Fruit fly (Drosophila melanogaster): Measurements from ENCODE around the gene CG13048.

CG13048 gene

dm6 chr3L:16327776-16328175 is 44.1 kb upstream of the CG13048 start, which contains the start of gene CG13038:
CG13038 (minus strand) TSS chr3L:16327893.
- TF ChIP-seq CG17806 (tag; optimal IDR thresholded peaks at IDR 0.05), result no peak
- no peak for TF ChIP-seq EcR (GFP tag; optimal IDR thresholded peaks at IDR 0.05)
- no peak for TF ChIP-seq Pif1A (GFP tag; optimal IDR thresholded peaks at IDR 0.05)
- TF ChIP-seq gl (tag; optimal IDR thresholded peaks at IDR 0.05), result no peak
- TF ChIP-seq CG4496 (GFP tag; IDR thresholded peaks at IDR 0.05), result peak; percentile 63
- TF ChIP-seq CG14655 (GFP tag; optimal IDR thresholded peaks at IDR 0.05), result no peak
- no peak for TF ChIP-seq Pif1B (GFP tag; optimal IDR thresholded peaks at IDR 0.05)
- no peak; the same call in 1 of the 2 replicates for TF ChIP-seq CG32121 (GFP tag; IDR thresholded peaks at IDR 0.05)
- TF ChIP-seq fd96Ca (GFP tag; IDR thresholded peaks at IDR 0.05), result peak; percentile 59; the same call in 1 of the 3 replicates
- TF ChIP-seq Ets98B (GFP tag; IDR thresholded peaks at IDR 0.05), result peak; percentile 66
- TF ChIP-seq Snoo (tag; optimal IDR thresholded peaks at IDR 0.05), result no peak
- no peak for TF ChIP-seq CG12605 (GFP tag; IDR thresholded peaks at IDR 0.05)
- no peak for TF ChIP-seq CG8301 (tag; optimal IDR thresholded peaks at IDR 0.05)
- TF ChIP-seq CG8159 (tag; optimal IDR thresholded peaks at IDR 0.05), result no peak

DNA sequence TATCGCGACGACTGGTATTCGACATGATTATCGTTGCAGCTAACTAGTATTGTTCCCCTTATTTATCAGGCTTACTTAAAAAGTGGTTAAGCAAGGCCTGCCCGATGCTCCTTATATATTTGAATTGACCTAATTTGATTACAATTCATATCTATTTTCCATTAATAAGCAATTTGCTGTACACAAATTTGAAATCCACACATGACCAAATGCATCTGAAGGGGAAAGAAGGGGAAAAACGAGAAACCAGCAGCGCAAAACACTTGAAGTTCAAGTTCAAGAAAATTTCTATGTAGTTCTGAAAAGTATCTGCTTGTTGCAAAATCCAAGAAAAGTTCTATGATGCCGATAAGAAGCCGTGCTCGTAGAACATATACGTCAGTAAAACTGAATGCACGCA is 42.9 kb upstream of the CG13048 start, which contains the start of the genes CG13040 and CG13039:
CG13040 (minus strand) TSS at position 101 of the 400 bp plus-strand sequence.
CG13039 (minus strand) TSS at position 106 of the 400 bp plus-strand sequence.
- TF ChIP-seq CG10348 (GFP tag; IDR thresholded peaks at IDR 0.05) (no peak), CG4496 (GFP tag; IDR thresholded peaks at IDR 0.05) (no peak), CG15710 (tag; optimal IDR thresholded peaks at IDR 0.05) (no peak), CG12605 (GFP tag; IDR thresholded peaks at IDR 0.05) (no peak), D1 (tag; optimal IDR thresholded peaks at IDR 0.05) (no peak), CG13204 (GFP tag; optimal IDR thresholded peaks at IDR 0.05) (no peak), EcR (GFP tag; optimal IDR thresholded peaks at IDR 0.05) (no peak), CG32121 (GFP tag; IDR thresholded peaks at IDR 0.05) (no peak), CG17806 (tag; optimal IDR thresholded peaks at IDR 0.05) (no peak), CG8301 (tag; optimal IDR thresholded peaks at IDR 0.05) (no peak), CG9948 (tag; optimal IDR thresholded peaks at IDR 0.05) (no peak), rn (GFP tag; IDR thresholded peaks at IDR 0.05) (no peak), CG14655 (GFP tag; optimal IDR thresholded peaks at IDR 0.05) (no peak), gl (tag; optimal IDR thresholded peaks at IDR 0.05) (no peak), Ets98B (GFP tag; IDR thresholded peaks at IDR 0.05) (no peak), Pif1B (GFP tag; optimal IDR thresholded peaks at IDR 0.05) (no peak), Pif1A (GFP tag; optimal IDR thresholded peaks at IDR 0.05) (no peak)

DNA sequence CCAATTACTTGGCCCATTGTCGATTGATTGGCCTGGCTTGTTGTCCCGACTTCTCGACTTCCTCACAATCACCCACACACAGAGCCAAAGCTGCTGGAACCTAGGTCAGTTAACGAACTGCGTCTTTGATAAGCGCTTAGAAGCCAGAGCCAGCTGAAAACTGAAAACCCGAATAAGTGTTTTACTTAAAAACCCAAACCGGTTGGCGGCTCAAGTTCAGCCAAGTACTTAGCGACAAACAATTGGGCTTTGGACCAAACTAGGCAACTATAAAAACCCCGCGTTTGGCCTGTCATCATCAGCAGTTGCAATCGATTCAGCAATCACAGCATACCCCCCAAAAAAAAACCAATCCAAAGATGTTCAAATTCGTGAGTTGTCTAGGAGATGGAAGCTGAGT is 39.7 kb upstream of the CG13048 start, which contains the start of gene CG13059:
CG13059 (plus strand) TSS at position 301 of the 400 bp plus-strand sequence.
- TF ChIP-seq CG8301 (tag; optimal IDR thresholded peaks at IDR 0.05), result no peak
- TF ChIP-seq Ets98B (GFP tag; IDR thresholded peaks at IDR 0.05), result no peak
- no peak for TF ChIP-seq EcR (GFP tag; optimal IDR thresholded peaks at IDR 0.05)
- TF ChIP-seq CG12605 (GFP tag; IDR thresholded peaks at IDR 0.05), result no peak
- TF ChIP-seq gl (tag; optimal IDR thresholded peaks at IDR 0.05), result no peak
- no peak for TF ChIP-seq CG4496 (GFP tag; IDR thresholded peaks at IDR 0.05)
- TF ChIP-seq rn (GFP tag; IDR thresholded peaks at IDR 0.05), result no peak
- no peak for TF ChIP-seq Snoo (tag; optimal IDR thresholded peaks at IDR 0.05)
- TF ChIP-seq Pif1A (GFP tag; optimal IDR thresholded peaks at IDR 0.05), result no peak
- TF ChIP-seq CG13204 (GFP tag; optimal IDR thresholded peaks at IDR 0.05), result no peak
- no peak for TF ChIP-seq fd96Ca (GFP tag; IDR thresholded peaks at IDR 0.05)
- no peak for TF ChIP-seq D1 (tag; optimal IDR thresholded peaks at IDR 0.05)
- no peak for TF ChIP-seq CG34367 (tag; optimal IDR thresholded peaks at IDR 0.05)
- TF ChIP-seq CG15710 (tag; optimal IDR thresholded peaks at IDR 0.05), result no peak

DNA sequence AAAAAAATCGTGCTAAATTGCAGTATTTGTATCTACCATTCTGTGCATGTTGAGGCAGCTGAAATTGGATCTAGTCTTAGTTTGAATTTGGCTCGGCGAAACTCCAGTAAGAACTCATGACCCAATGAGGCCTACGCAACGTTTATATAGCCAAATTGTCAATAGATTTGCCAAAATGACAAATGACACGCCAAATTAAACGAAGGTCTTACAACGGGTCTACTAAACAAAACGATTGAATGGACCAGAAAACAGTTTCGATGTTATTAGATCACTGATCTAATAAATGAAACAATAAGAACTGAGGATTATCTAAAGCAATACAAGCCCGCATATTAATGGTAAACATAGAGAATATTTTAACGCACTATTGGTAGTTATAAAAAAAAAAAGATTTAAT is 37.5 kb upstream of the CG13048 start, which contains the start of gene CG42718:
CG42718 (minus strand) TSS at position 101 of the 400 bp plus-strand sequence.
- TF ChIP-seq CG14655 (GFP tag; optimal IDR thresholded peaks at IDR 0.05) (no peak), Pif1A (GFP tag; optimal IDR thresholded peaks at IDR 0.05) (no peak), D1 (tag; optimal IDR thresholded peaks at IDR 0.05) (no peak), CG15710 (tag; optimal IDR thresholded peaks at IDR 0.05) (no peak), CG32121 (GFP tag; IDR thresholded peaks at IDR 0.05) (no peak), rn (GFP tag; IDR thresholded peaks at IDR 0.05) (no peak), CG4496 (GFP tag; IDR thresholded peaks at IDR 0.05) (no peak), CG10348 (GFP tag; IDR thresholded peaks at IDR 0.05) (no peak), CG12605 (GFP tag; IDR thresholded peaks at IDR 0.05) (no peak), CG9948 (tag; optimal IDR thresholded peaks at IDR 0.05) (no peak), fd96Ca (GFP tag; IDR thresholded peaks at IDR 0.05) (no peak), CG8301 (tag; optimal IDR thresholded peaks at IDR 0.05) (no peak), EcR (GFP tag; optimal IDR thresholded peaks at IDR 0.05) (no peak), Pif1B (GFP tag; optimal IDR thresholded peaks at IDR 0.05) (no peak), CG17806 (tag; optimal IDR thresholded peaks at IDR 0.05) (no peak), CG8159 (tag; optimal IDR thresholded peaks at IDR 0.05) (no peak), CG34367 (tag; optimal IDR thresholded peaks at IDR 0.05) (no peak), CG13204 (GFP tag; optimal IDR thresholded peaks at IDR 0.05) (no peak), Ets98B (GFP tag; IDR thresholded peaks at IDR 0.05) (no peak), gl (tag; optimal IDR thresholded peaks at IDR 0.05) (no peak)

DNA sequence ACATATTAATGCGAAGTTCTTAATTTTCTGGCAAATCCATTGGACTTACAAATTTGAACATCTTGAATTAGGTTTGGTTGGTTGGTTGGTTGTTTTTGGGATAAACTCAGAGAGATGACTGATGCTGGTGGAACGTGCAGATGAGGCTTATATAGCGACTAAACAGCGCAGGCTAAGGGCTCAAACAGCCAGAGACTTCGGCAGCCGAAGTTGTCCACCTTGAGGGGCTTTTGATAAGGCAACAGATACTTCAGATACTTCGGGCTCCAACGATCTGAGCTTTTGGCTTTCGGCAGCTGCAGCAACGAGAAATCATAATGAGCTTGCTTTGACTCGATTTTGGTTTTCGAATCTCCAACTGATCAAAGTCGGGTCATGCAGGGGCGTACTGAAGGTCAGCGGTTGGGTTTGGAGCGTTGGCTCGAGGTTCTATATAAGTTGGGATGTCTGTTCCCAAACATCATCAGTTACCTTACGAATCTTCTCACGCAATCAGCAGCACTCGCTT is 35.7 kb upstream of the CG13048 start, which contains the start of the genes CG13041 and CG13060:
CG13041 (minus strand) TSS at position 128 of the 508 bp plus-strand sequence.
CG13060 (plus strand) TSS at position 458 of the 508 bp plus-strand sequence.
- TF ChIP-seq CG13204 (GFP tag; optimal IDR thresholded peaks at IDR 0.05) (no peak), CG8301 (tag; optimal IDR thresholded peaks at IDR 0.05) (no peak), Ets98B (GFP tag; IDR thresholded peaks at IDR 0.05) (no peak), CG34367 (tag; optimal IDR thresholded peaks at IDR 0.05) (no peak), CG12605 (GFP tag; IDR thresholded peaks at IDR 0.05) (no peak), CG8159 (tag; optimal IDR thresholded peaks at IDR 0.05) (no peak), CG9948 (tag; optimal IDR thresholded peaks at IDR 0.05) (no peak), Pif1B (GFP tag; optimal IDR thresholded peaks at IDR 0.05) (no peak), Pif1A (GFP tag; optimal IDR thresholded peaks at IDR 0.05) (no peak), EcR (GFP tag; optimal IDR thresholded peaks at IDR 0.05) (no peak), rn (GFP tag; IDR thresholded peaks at IDR 0.05) (no peak), D1 (tag; optimal IDR thresholded peaks at IDR 0.05) (no peak), Snoo (tag; optimal IDR thresholded peaks at IDR 0.05) (no peak), CG32121 (GFP tag; IDR thresholded peaks at IDR 0.05) (no peak), CG17806 (tag; optimal IDR thresholded peaks at IDR 0.05) (no peak)
